Fruit fly (Drosophila melanogaster): Measurements from ENCODE around the gene CG6051.

The CG6051 gene

DNA sequence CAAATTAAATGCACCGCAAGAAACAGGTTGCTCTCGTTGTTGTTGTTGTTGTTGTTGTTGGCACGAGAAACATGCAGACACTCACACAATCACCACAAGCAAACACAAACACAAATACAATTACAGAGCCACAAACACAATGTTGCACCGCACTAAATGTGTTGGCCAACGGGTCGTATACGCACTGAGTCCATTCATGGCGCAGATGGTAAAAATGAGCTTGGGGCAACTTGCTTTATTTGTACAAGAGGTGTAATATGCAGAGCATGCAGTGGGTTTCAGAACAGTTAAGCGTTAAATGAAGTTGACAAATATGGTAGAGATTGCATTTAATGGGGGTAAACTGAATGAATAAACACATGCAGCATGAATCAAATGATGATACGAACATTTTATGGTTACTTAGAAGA, 12.9 kb downstream of the CG6051 start:
- TF ChIP-seq Eip93F (GFP tag; optimal IDR thresholded peaks at IDR 0.05) (no peak), CG4318 (GFP tag; optimal IDR thresholded peaks at IDR 0.05) (no peak), CG6854 (GFP tag; optimal IDR thresholded peaks at IDR 0.05) (peak; percentile 24), fkh (GFP tag; optimal IDR thresholded peaks at IDR 0.05) (peak; percentile 87), Eip78C (GFP tag) (peak; percentile 30), CG15336 (GFP tag; IDR thresholded peaks at IDR 0.05) (peak; percentile 31; the same call in 1 of the 2 replicates), eg (GFP tag; IDR thresholded peaks at IDR 0.05) (peak; percentile 13; the same call in 1 of the 3 replicates), Hr4 (GFP tag; optimal IDR thresholded peaks at IDR 0.05) (no peak), OdsH (GFP tag; optimal IDR thresholded peaks at IDR 0.05) (no peak), cyc (GFP tag; optimal IDR thresholded peaks at IDR 0.05) (no peak), dac (GFP tag; optimal IDR thresholded peaks at IDR 0.05) (no peak), dsx (GFP tag; optimal IDR thresholded peaks at IDR 0.05; ENCODE audit: poor library complexity, severe bottlenecking) (peak; percentile 90)

DNA sequence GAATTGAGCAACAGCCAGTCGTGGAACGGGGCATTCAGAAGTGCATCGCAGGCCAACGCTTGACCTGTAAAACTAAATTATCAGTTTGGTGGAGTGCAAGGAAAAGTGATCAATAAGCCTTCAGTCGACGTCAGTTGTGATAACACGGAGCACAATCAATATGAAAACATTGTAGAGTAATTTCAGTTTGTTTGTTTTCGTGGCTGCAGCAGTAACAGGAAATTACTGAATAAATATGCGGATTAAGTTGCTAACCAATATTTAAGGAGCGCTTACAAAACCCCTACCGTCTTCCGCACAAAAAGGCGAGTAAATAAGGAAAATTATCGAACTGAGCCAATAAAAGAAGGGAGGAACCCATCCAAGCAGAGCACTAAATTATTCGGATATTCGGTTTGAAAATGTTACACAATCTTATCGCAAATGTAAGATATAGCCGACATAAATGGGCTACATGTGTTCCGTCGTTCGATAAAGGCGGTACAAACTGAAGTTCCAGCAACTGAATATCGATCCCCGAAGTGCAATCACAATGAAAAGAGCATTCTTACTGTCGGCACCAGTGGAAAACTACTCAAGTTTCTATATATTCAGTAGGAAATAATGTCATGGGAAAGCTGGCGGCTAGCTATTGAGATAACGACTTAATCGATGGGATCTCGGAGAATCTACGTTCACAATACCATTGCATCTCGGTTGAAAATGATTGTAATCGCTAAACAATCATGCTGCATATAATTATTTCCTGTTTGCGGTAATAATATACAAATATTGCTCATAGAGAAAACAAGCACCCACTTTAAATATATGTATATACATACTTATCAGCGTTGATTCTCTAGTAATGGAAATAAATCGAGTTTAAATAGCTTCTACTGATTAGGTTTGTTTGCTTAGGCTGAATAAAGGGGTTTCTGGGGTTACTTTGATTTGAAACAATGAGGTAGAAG, 14.9 kb downstream of the CG6051 start:
- TF ChIP-seq ss (GFP tag; optimal IDR thresholded peaks at IDR 0.05), result peak; percentile 22 to 69
- peak; percentile 46 for TF ChIP-seq CG3032 (tag; optimal IDR thresholded peaks at IDR 0.05)
- TF ChIP-seq lz (GFP tag; optimal IDR thresholded peaks at IDR 0.05), result peak; percentile 45
- TF ChIP-seq achi (GFP tag; optimal IDR thresholded peaks at IDR 0.05), result peak; percentile 41
- TF ChIP-seq CG6854 (GFP tag; optimal IDR thresholded peaks at IDR 0.05), result peak; percentile 42
- TF ChIP-seq CG10631 (GFP tag; optimal IDR thresholded peaks at IDR 0.05), result peak; percentile 56
- peak; percentile 60 for TF ChIP-seq net (GFP tag; optimal IDR thresholded peaks at IDR 0.05)
- peak; percentile 42 for TF ChIP-seq OdsH (GFP tag; optimal IDR thresholded peaks at IDR 0.05)
- TF ChIP-seq CG9139 (GFP tag; optimal IDR thresholded peaks at IDR 0.05), result peak; percentile 62
- TF ChIP-seq eg (GFP tag; IDR thresholded peaks at IDR 0.05), result no peak
- TF ChIP-seq Eip93F (GFP tag; optimal IDR thresholded peaks at IDR 0.05), result no peak
- TF ChIP-seq CG11902 (GFP tag; optimal IDR thresholded peaks at IDR 0.05), result no peak
- TF ChIP-seq CG6276 (GFP tag; optimal IDR thresholded peaks at IDR 0.05), result no peak
- TF ChIP-seq svp (GFP tag), result peak; percentile 39
- peak; percentile 59 for TF ChIP-seq Eip75B (GFP tag; optimal IDR thresholded peaks at IDR 0.05)
- peak; percentile 48 for TF ChIP-seq acj6 (GFP tag; optimal IDR thresholded peaks at IDR 0.05)
- peak; percentile 69 for TF ChIP-seq CG7368 (GFP tag; optimal IDR thresholded peaks at IDR 0.05)
- TF ChIP-seq Sox15 (GFP tag; optimal IDR thresholded peaks at IDR 0.05), result no peak
- TF ChIP-seq Ets21C (GFP tag; optimal IDR thresholded peaks at IDR 0.05), result no peak
- peak; percentile 58 for TF ChIP-seq Smox (GFP tag; optimal IDR thresholded peaks at IDR 0.05)
- TF ChIP-seq CG31627 (GFP tag; optimal IDR thresholded peaks at IDR 0.05), result peak; percentile 6
- peak; percentile 70 for TF ChIP-seq CG10669 (GFP tag; optimal IDR thresholded peaks at IDR 0.05)
- peak; percentile 49 for TF ChIP-seq CG8319 (GFP tag; optimal IDR thresholded peaks at IDR 0.05)
- TF ChIP-seq Hr39 (GFP tag; optimal IDR thresholded peaks at IDR 0.05), result no peak
- TF ChIP-seq dac (GFP tag; optimal IDR thresholded peaks at IDR 0.05), result no peak
- TF ChIP-seq Sox102F (GFP tag; optimal IDR thresholded peaks at IDR 0.05), result peak; percentile 49
- peak; percentile 51 for TF ChIP-seq CG16779 (tag; optimal IDR thresholded peaks at IDR 0.05)
- peak; percentile 54 for TF ChIP-seq CG1621 (tag; optimal IDR thresholded peaks at IDR 0.05)
- TF ChIP-seq Blimp-1 (GFP tag; optimal IDR thresholded peaks at IDR 0.05), result peak; percentile 22
- peak; percentile 64 for TF ChIP-seq vri (GFP tag; optimal IDR thresholded peaks at IDR 0.05)
- peak; percentile 77 for TF ChIP-seq CG6792 (GFP tag; optimal IDR thresholded peaks at IDR 0.05)
- peak; percentile 75 for TF ChIP-seq CG6163 (GFP tag; IDR thresholded peaks at IDR 0.05)
- TF ChIP-seq fkh (GFP tag; optimal IDR thresholded peaks at IDR 0.05), result peak; percentile 93
- TF ChIP-seq topi (GFP tag; optimal IDR thresholded peaks at IDR 0.05), result peak; percentile 22
- TF ChIP-seq spab (GFP tag; optimal IDR thresholded peaks at IDR 0.05), result peak; percentile 63
- TF ChIP-seq Lpt (GFP tag; optimal IDR thresholded peaks at IDR 0.05), result no peak
- no peak for TF ChIP-seq CG8119 (GFP tag; IDR thresholded peaks at IDR 0.05)
- 0 out of 2 replicates have a peak, but pooled peaks have one; percentile 26 for TF ChIP-seq Gug (GFP tag; IDR thresholded peaks at IDR 0.05)
- peak; percentile 50 for TF ChIP-seq dsx (GFP tag; optimal IDR thresholded peaks at IDR 0.05; ENCODE audit: poor library complexity, severe bottlenecking)
- peak; percentile 68 for TF ChIP-seq CG34406 (GFP tag; optimal IDR thresholded peaks at IDR 0.05)
- no peak for TF ChIP-seq CG15336 (GFP tag; IDR thresholded peaks at IDR 0.05)
- TF ChIP-seq CG32006 (GFP tag; optimal IDR thresholded peaks at IDR 0.05), result peak; percentile 41
- TF ChIP-seq fd85E (GFP tag; optimal IDR thresholded peaks at IDR 0.05), result peak; percentile 23
